Fruit fly (Drosophila melanogaster) Kc167 (cell line): ENCODE results near the gene CG14367.

Experiments
- Myc ChIP-seq: fragments of >200 bp; optimal IDR thresholded peaks from 2 replicates; lab custom pipeline; 2017; ENCODE audit warnings: missing external identifiers
- Sin3A ChIP-seq: fragments of >200 bp; optimal IDR thresholded peaks from 2 replicates; lab custom pipeline; 2018; ENCODE audit warnings: missing external identifiers
- h ChIP-seq: fragments of >200 bp; optimal IDR thresholded peaks from 3 replicates; lab custom pipeline; 2018; ENCODE audit warnings: missing external identifiers
- insv ChIP-seq: fragments of >200 bp; optimal IDR thresholded peaks from 3 replicates; lab custom pipeline; 2018; ENCODE audit warnings: missing external identifiers

DNA sequence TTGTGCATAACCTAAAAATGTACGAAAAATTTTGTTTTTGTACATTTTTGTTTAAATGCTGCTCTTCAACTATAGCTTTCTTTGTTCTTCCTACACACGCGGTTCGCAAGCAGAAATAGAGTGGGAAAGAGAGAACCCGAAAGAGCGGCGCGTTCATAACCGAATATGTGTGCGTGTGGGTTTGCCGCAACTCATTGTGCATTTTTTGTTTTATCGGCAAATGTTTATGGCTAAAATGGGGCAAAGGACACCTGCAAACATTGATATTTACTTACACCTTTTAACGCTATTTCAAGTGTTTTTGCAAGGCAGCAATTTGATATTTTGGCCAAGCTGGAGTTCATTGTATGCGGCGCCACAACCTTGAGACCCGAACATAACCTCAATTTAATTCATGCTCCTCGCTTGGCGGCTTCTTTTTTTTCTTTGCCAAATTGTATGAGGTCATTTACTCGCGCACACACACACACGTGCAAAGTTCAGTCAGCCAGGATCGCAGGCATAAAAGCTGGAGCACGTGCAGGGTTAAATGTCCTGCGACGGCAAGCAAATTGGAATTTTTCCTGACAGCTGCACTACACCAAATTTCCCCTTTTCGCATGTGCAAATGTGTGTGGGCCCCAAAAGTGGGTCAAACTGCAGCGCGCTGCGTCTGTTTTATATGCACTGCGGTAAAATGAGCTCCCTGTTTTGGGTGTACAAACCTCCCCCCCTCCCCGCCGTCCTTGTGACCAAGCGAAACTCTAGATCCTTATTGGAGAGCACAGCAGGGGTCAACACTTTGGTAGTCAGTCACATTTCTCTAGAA, 45.9 kb upstream of the CG14367 start:
- TF ChIP-seq h (lab: Kevin White, UChicago): no peak
- no peak for TF ChIP-seq insv (lab: Kevin White, UChicago)
- no peak for TF ChIP-seq Sin3A (lab: Kevin White, UChicago)
- TF ChIP-seq Myc (lab: Kevin White, UChicago): no peak
